Fruit fly (Drosophila melanogaster) whole organism, adult: Measurements from ENCODE around the gene Mgat2.

Experiments used
- CG11617 ChIP-seq: fragments of 200-800 bp; sonication (Bioruptor generic); optimal IDR thresholded peaks from 2 replicates; lab custom pipeline; 2017; ENCODE audit warnings: mild to moderate bottlenecking, missing biosample characterization, missing genetic modification reagents, missing genetic modification characterization
- CG12768 ChIP-seq: fragments of 200-800 bp; sonication (Bioruptor generic); optimal IDR thresholded peaks from 2 replicates; lab custom pipeline; 2017; ENCODE audit warnings: missing biosample characterization, missing genetic modification characterization, mild to moderate bottlenecking, moderate library complexity, missing genetic modification reagents
- CG14711 ChIP-seq: fragments of 200-800 bp; sonication (Bioruptor generic); optimal IDR thresholded peaks from 2 replicates; lab custom pipeline; 2018; ENCODE audit warnings: missing biosample characterization, mild to moderate bottlenecking, missing genetic modification characterization, moderate library complexity
- CG1620 ChIP-seq: fragments of 200-800 bp; sonication (Bioruptor generic); optimal IDR thresholded peaks from 2 replicates; lab custom pipeline; 2016; ENCODE audit warnings: missing biosample characterization, missing genetic modification characterization
- CG33017 ChIP-seq: fragments of 200-800 bp; sonication (Bioruptor generic); optimal IDR thresholded peaks from 2 replicates; lab custom pipeline; 2018; ENCODE audit warnings: missing biosample characterization, mild to moderate bottlenecking, missing genetic modification characterization, moderate library complexity
- CG5204 ChIP-seq: fragments of 200-800 bp; sonication (Bioruptor generic); optimal IDR thresholded peaks from 2 replicates; lab custom pipeline; 2016; ENCODE audit warnings: missing biosample characterization, missing genetic modification characterization
- CG7045 ChIP-seq: fragments of 200-800 bp; sonication (Bioruptor generic); optimal IDR thresholded peaks from 2 replicates; lab custom pipeline; 2017; ENCODE audit warnings: missing biosample characterization, mild to moderate bottlenecking, missing genetic modification characterization
- CG7101 ChIP-seq: fragments of 200-800 bp; sonication (Bioruptor generic); optimal IDR thresholded peaks from 2 replicates; lab custom pipeline; 2018; ENCODE audit warnings: missing biosample characterization, mild to moderate bottlenecking, missing genetic modification characterization, moderate library complexity
- Clk ChIP-seq: fragments of 200-800 bp; sonication (Bioruptor generic); optimal IDR thresholded peaks from 2 replicates; lab custom pipeline; 2017; ENCODE audit warnings: missing biosample characterization, missing genetic modification characterization
- Crg-1 ChIP-seq: fragments of 200-800 bp; sonication (Bioruptor generic); optimal IDR thresholded peaks from 2 replicates; lab custom pipeline; 2016; ENCODE audit warnings: missing biosample characterization, missing genetic modification characterization
- Hr96 ChIP-seq: fragments of 200-800 bp; sonication (Bioruptor generic); optimal IDR thresholded peaks from 2 replicates; lab custom pipeline; 2016; ENCODE audit warnings: missing biosample characterization, missing genetic modification characterization
- Mnt ChIP-seq: fragments of 200-800 bp; sonication (Bioruptor generic); optimal IDR thresholded peaks from 2 replicates; lab custom pipeline; 2016; ENCODE audit warnings: missing biosample characterization, mild to moderate bottlenecking, missing genetic modification characterization
- bab1 ChIP-seq: fragments of 200-800 bp; sonication (Bioruptor generic); optimal IDR thresholded peaks from 3 replicates; lab custom pipeline; 2019; ENCODE audit warnings: missing biosample characterization, mild to moderate bottlenecking, missing genetic modification characterization, moderate library complexity
- cic ChIP-seq: fragments of 200-800 bp; sonication (Bioruptor generic); optimal IDR thresholded peaks from 2 replicates; lab custom pipeline; 2017; ENCODE audit warnings: missing biosample characterization, mild to moderate bottlenecking, missing genetic modification characterization, moderate library complexity
- cnc ChIP-seq, 2 experiments: fragments of >200 bp; optimal IDR thresholded peaks; 2 replicates each; lab custom pipeline; 2017
- kay ChIP-seq: fragments of 200-800 bp; sonication (Bioruptor generic); peaks from one replicate; lab custom pipeline; 2016; ENCODE audit warnings: missing biosample characterization, missing genetic modification characterization, borderline replicate concordance
- ovo ChIP-seq: fragments of 200-800 bp; sonication (Bioruptor generic); optimal IDR thresholded peaks from 2 replicates; lab custom pipeline; 2016; ENCODE audit warnings: missing biosample characterization, missing genetic modification characterization
- pad ChIP-seq: fragments of 200-800 bp; sonication (Bioruptor generic); optimal IDR thresholded peaks from 3 replicates; lab custom pipeline; 2017; ENCODE audit warnings: missing biosample characterization, missing genetic modification characterization, mild to moderate bottlenecking, moderate library complexity, missing genetic modification reagents
- tj ChIP-seq: fragments of 200-800 bp; sonication (Bioruptor generic); optimal IDR thresholded peaks from 3 replicates; lab custom pipeline; 2017; ENCODE audit warnings: missing biosample characterization, mild to moderate bottlenecking, missing genetic modification characterization, moderate library complexity
- toe ChIP-seq: fragments of 200-800 bp; sonication (Bioruptor generic); optimal IDR thresholded peaks from 2 replicates; lab custom pipeline; 2016; ENCODE audit warnings: missing biosample characterization, missing genetic modification characterization

The Mgat2 gene

dm6 chr3R:30021559-30022451 lies at the start of gene Mgat2:
Gene Mgat2, minus strand, starts transcription at chr3R:30022221.
- no peak for TF ChIP-seq cnc (optimal IDR thresholded peaks at IDR 0.05; lab: Kevin White, UChicago)
- TF ChIP-seq CG7045 (GFP tag; lab: Kevin White, UChicago) = peak; percentile 50
- TF ChIP-seq CG1620 = no peak
- peak; percentile 67 for TF ChIP-seq CG12768 (GFP tag; lab: Kevin White, UChicago)
- TF ChIP-seq CG11617 (GFP tag; lab: Kevin White, UChicago) = peak; percentile 53
- no peak for TF ChIP-seq CG14711 (tag; lab: Kevin White, UChicago)
- no peak for TF ChIP-seq kay (GFP tag; lab: Kevin White, UChicago)
- no peak for TF ChIP-seq pad (GFP tag; lab: Kevin White, UChicago)
- TF ChIP-seq Mnt (GFP tag; lab: Kevin White, UChicago) = peak; percentile 75
- peak; percentile 41 for TF ChIP-seq bab1 (GFP tag; lab: Kevin White, UChicago)
- peak; percentile 65 for TF ChIP-seq CG33017 (tag; lab: Kevin White, UChicago)
- TF ChIP-seq Clk = no peak
- no peak for TF ChIP-seq CG5204 (GFP tag; lab: Kevin White, UChicago)
- peak; percentile 72 for TF ChIP-seq Hr96 (GFP tag; lab: Kevin White, UChicago)
- TF ChIP-seq ovo (GFP tag; lab: Kevin White, UChicago) = no peak
- peak; percentile 28 for TF ChIP-seq tj (GFP tag; lab: Kevin White, UChicago)
- no peak for TF ChIP-seq Crg-1 (GFP tag; lab: Kevin White, UChicago)
- peak; percentile 85 for TF ChIP-seq cic (GFP tag; lab: Kevin White, UChicago)
- TF ChIP-seq toe (GFP tag; lab: Kevin White, UChicago) = no peak
- TF ChIP-seq CG7101 = peak; percentile 42

dm6 chr3R:30070198-30070597 lies 48.2 kb upstream of the Mgat2 start:
- TF ChIP-seq toe (GFP tag; lab: Kevin White, UChicago) = no peak

dm6 chr3R:30066004-30066403 lies 44.0 kb upstream of the Mgat2 start:
- no peak for TF ChIP-seq cnc (optimal IDR thresholded peaks at IDR 0.05; lab: Kevin White, UChicago)
- no peak for TF ChIP-seq ovo (GFP tag; lab: Kevin White, UChicago)
- TF ChIP-seq cic (GFP tag; lab: Kevin White, UChicago) = no peak
- no peak for TF ChIP-seq CG14711 (tag; lab: Kevin White, UChicago)

- TF ChIP-seq cic (GFP tag; lab: Kevin White, UChicago) = no peak
- no peak for TF ChIP-seq CG14711 (tag; lab: Kevin White, UChicago)
- TF ChIP-seq CG12768 (GFP tag; lab: Kevin White, UChicago) = no peak
- TF ChIP-seq CG11617 (GFP tag; lab: Kevin White, UChicago) = no peak
- TF ChIP-seq cnc (optimal IDR thresholded peaks at IDR 0.05; lab: Kevin White, UChicago) = no peak
- TF ChIP-seq CG33017 (tag; lab: Kevin White, UChicago) = no peak
- no peak for TF ChIP-seq pad (GFP tag; lab: Kevin White, UChicago)
- TF ChIP-seq tj (GFP tag; lab: Kevin White, UChicago) = no peak
- TF ChIP-seq Crg-1 (GFP tag; lab: Kevin White, UChicago) = no peak
- no peak for TF ChIP-seq CG1620
- no peak for TF ChIP-seq ovo (GFP tag; lab: Kevin White, UChicago)
- TF ChIP-seq CG5204 (GFP tag; lab: Kevin White, UChicago) = no peak
- no peak for TF ChIP-seq toe (GFP tag; lab: Kevin White, UChicago)
- no peak for TF ChIP-seq CG7045 (GFP tag; lab: Kevin White, UChicago)
Observed at dm6 chr3R:30063704-30064103, 41.7 kb upstream of the Mgat2 start.

- no peak for TF ChIP-seq Clk
Observed at dm6 chr3R:30062543-30062942, 40.5 kb upstream of the Mgat2 start.

- no peak for TF ChIP-seq CG5204 (GFP tag; lab: Kevin White, UChicago)
- no peak for TF ChIP-seq CG33017 (tag; lab: Kevin White, UChicago)
- TF ChIP-seq bab1 (GFP tag; lab: Kevin White, UChicago) = no peak
- TF ChIP-seq Mnt (GFP tag; lab: Kevin White, UChicago) = no peak
- TF ChIP-seq Hr96 (GFP tag; lab: Kevin White, UChicago) = no peak
- peak; percentile 30 for TF ChIP-seq CG7045 (GFP tag; lab: Kevin White, UChicago)
- no peak for TF ChIP-seq pad (GFP tag; lab: Kevin White, UChicago)
- TF ChIP-seq Crg-1 (GFP tag; lab: Kevin White, UChicago) = no peak
- no peak for TF ChIP-seq CG11617 (GFP tag; lab: Kevin White, UChicago)
- TF ChIP-seq CG7101 = no peak
- TF ChIP-seq kay (GFP tag; lab: Kevin White, UChicago) = peak; percentile 48
- peak; percentile 35 for TF ChIP-seq cic (GFP tag; lab: Kevin White, UChicago)
- TF ChIP-seq CG1620 = no peak
- TF ChIP-seq tj (GFP tag; lab: Kevin White, UChicago) = no peak
- TF ChIP-seq Clk = no peak
Observed at dm6 chr3R:30061980-30062379, 40.0 kb upstream of the Mgat2 start.
